Fruit fly (Drosophila melanogaster) whole organism, prepupa: ENCODE measurements around the gene CG9106.

ENCODE experiments used
- CG10631 ChIP-seq: fragments of 200-800 bp; sonication (Bioruptor generic); optimal IDR thresholded peaks from 2 replicates; lab custom pipeline; 2016; ENCODE audit warnings: missing biosample characterization, missing genetic modification characterization
- CG10669 ChIP-seq: fragments of 200-800 bp; sonication (Bioruptor generic); optimal IDR thresholded peaks from 3 replicates; lab custom pipeline; 2018; ENCODE audit warnings: missing biosample characterization, mild to moderate bottlenecking, missing genetic modification characterization, moderate library complexity
- CG11294 ChIP-seq: fragments of 200-800 bp; sonication (Bioruptor generic); IDR thresholded peaks from 2 replicates; pipeline ENCODE4 v1.3.6; 2022; ENCODE audit warnings: missing biosample characterization, missing genetic modification characterization
- CG11762 ChIP-seq: fragments of 200-800 bp; sonication (Bioruptor generic); optimal IDR thresholded peaks from 3 replicates; lab custom pipeline; 2016; ENCODE audit warnings: missing biosample characterization, missing genetic modification characterization; ENCODE audit not compliant: insufficient read depth
- CG15336 ChIP-seq: fragments of 200-800 bp; sonication (Bioruptor generic); IDR thresholded peaks from 2 replicates; pipeline ENCODE4 v1.3.6; 2022; ENCODE audit warnings: missing biosample characterization, missing genetic modification characterization
- CG1621 ChIP-seq: fragments of 200-800 bp; sonication (Bioruptor generic); optimal IDR thresholded peaks from 3 replicates; lab custom pipeline; 2018; ENCODE audit warnings: missing biosample characterization, mild to moderate bottlenecking, missing genetic modification characterization
- CG3032 ChIP-seq: fragments of 200-800 bp; optimal IDR thresholded peaks from 2 replicates; lab custom pipeline; 2019; ENCODE audit warnings: missing biosample characterization, mild to moderate bottlenecking, missing genetic modification characterization, moderate library complexity
- CG31627 ChIP-seq: fragments of 200-800 bp; sonication (Bioruptor generic); optimal IDR thresholded peaks from 3 replicates; lab custom pipeline; 2016; ENCODE audit warnings: missing biosample characterization, missing genetic modification characterization
- CG32006 ChIP-seq: fragments of 200-800 bp; sonication (Bioruptor generic); optimal IDR thresholded peaks from 3 replicates; lab custom pipeline; 2017; ENCODE audit warnings: missing biosample characterization, mild to moderate bottlenecking, missing genetic modification characterization
- CG34406 ChIP-seq: fragments of 200-800 bp; sonication (Bioruptor generic); optimal IDR thresholded peaks from 3 replicates; lab custom pipeline; 2016; ENCODE audit warnings: missing biosample characterization, missing genetic modification characterization
- CG3919 ChIP-seq: fragments of 200-800 bp; sonication (Bioruptor generic); optimal IDR thresholded peaks from 3 replicates; lab custom pipeline; 2016; ENCODE audit warnings: missing biosample characterization, missing genetic modification characterization
- CG4318 ChIP-seq: fragments of 200-800 bp; sonication (Bioruptor generic); optimal IDR thresholded peaks from 3 replicates; lab custom pipeline; 2017; ENCODE audit warnings: missing biosample characterization, mild to moderate bottlenecking, missing genetic modification characterization
- CG6163 ChIP-seq: fragments of 200-800 bp; sonication (Bioruptor generic); IDR thresholded peaks from 3 replicates; pipeline ENCODE4 v1.3.6; 2022; ENCODE audit warnings: missing biosample characterization, missing genetic modification characterization
- CG6276 ChIP-seq: fragments of 200-800 bp; sonication (Bioruptor generic); optimal IDR thresholded peaks from 2 replicates; lab custom pipeline; 2017; ENCODE audit warnings: missing biosample characterization, mild to moderate bottlenecking, missing genetic modification characterization
- CG6808 ChIP-seq: fragments of 200-800 bp; sonication (Bioruptor generic); optimal IDR thresholded peaks from 3 replicates; lab custom pipeline; 2017; ENCODE audit warnings: missing biosample characterization, missing genetic modification characterization, mild to moderate bottlenecking, moderate library complexity, missing genetic modification reagents
- CG6854 ChIP-seq: fragments of 200-800 bp; sonication (Bioruptor generic); optimal IDR thresholded peaks from 2 replicates; lab custom pipeline; 2017; ENCODE audit warnings: missing biosample characterization, mild to moderate bottlenecking, missing genetic modification characterization
- CG7368 ChIP-seq: fragments of 200-800 bp; sonication (Bioruptor generic); optimal IDR thresholded peaks from 3 replicates; lab custom pipeline; 2016; ENCODE audit warnings: missing biosample characterization, missing genetic modification characterization
- CG8119 ChIP-seq: fragments of 200-800 bp; sonication (Bioruptor generic); IDR thresholded peaks from 3 replicates; pipeline ENCODE4 v1.3.6; 2022; ENCODE audit warnings: missing biosample characterization, missing genetic modification characterization
- CG8632 ChIP-seq: fragments of 200-800 bp; sonication (Bioruptor generic); optimal IDR thresholded peaks from 3 replicates; lab custom pipeline; 2016; ENCODE audit warnings: missing biosample characterization, missing genetic modification characterization
- CG9139 ChIP-seq: fragments of 200-800 bp; sonication (Bioruptor generic); optimal IDR thresholded peaks from 3 replicates; lab custom pipeline; 2017; ENCODE audit warnings: missing biosample characterization, mild to moderate bottlenecking, missing genetic modification characterization
- Eip75B ChIP-seq: fragments of 200-800 bp; sonication (Bioruptor generic); optimal IDR thresholded peaks from 3 replicates; lab custom pipeline; 2016; ENCODE audit warnings: missing biosample characterization, missing genetic modification characterization
- Eip78C ChIP-seq: fragments of 200-800 bp; sonication (Bioruptor generic); peaks from one replicate; lab custom pipeline; 2016; ENCODE audit warnings: missing biosample characterization, missing genetic modification characterization
- Eip93F ChIP-seq: fragments of 200-800 bp; sonication (Bioruptor generic); optimal IDR thresholded peaks from 2 replicates; lab custom pipeline; 2016; ENCODE audit warnings: missing biosample characterization, mild to moderate bottlenecking, missing genetic modification characterization
- Ets96B ChIP-seq: fragments of 200-800 bp; optimal IDR thresholded peaks from 2 replicates; lab custom pipeline; 2019; ENCODE audit warnings: missing biosample characterization, mild to moderate bottlenecking, missing genetic modification characterization, moderate library complexity
- Gug ChIP-seq: fragments of 200-800 bp; sonication (Bioruptor generic); IDR thresholded peaks from 2 replicates; pipeline ENCODE4 v1.3.6; 2022; ENCODE audit warnings: missing biosample characterization, missing genetic modification characterization
- Hr39 ChIP-seq: fragments of 200-800 bp; sonication (Bioruptor generic); optimal IDR thresholded peaks from 2 replicates; lab custom pipeline; 2016; ENCODE audit warnings: missing biosample characterization, missing genetic modification characterization
- Hr4 ChIP-seq: fragments of 200-800 bp; sonication (Bioruptor generic); optimal IDR thresholded peaks from 3 replicates; lab custom pipeline; 2016; ENCODE audit warnings: missing biosample characterization, missing genetic modification characterization
- Lpt ChIP-seq: fragments of 200-800 bp; sonication (Bioruptor generic); optimal IDR thresholded peaks from 3 replicates; lab custom pipeline; 2016; ENCODE audit warnings: missing biosample characterization, missing genetic modification characterization
- Sox14 ChIP-seq: fragments of 200-800 bp; sonication (Bioruptor generic); optimal IDR thresholded peaks from 3 replicates; lab custom pipeline; 2016; ENCODE audit warnings: missing biosample characterization, missing genetic modification characterization
- Sox15 ChIP-seq: fragments of 200-800 bp; sonication (Bioruptor generic); optimal IDR thresholded peaks from 3 replicates; lab custom pipeline; 2016; ENCODE audit warnings: missing biosample characterization, missing genetic modification characterization
- acj6 ChIP-seq: fragments of 200-800 bp; sonication (Bioruptor generic); optimal IDR thresholded peaks from 3 replicates; lab custom pipeline; 2016; ENCODE audit warnings: missing biosample characterization, missing genetic modification characterization
- cyc ChIP-seq: fragments of 200-800 bp; sonication (Bioruptor generic); optimal IDR thresholded peaks from 3 replicates; lab custom pipeline; 2016; ENCODE audit warnings: missing biosample characterization, missing genetic modification characterization
- eg ChIP-seq: fragments of 200-800 bp; sonication (Bioruptor generic); IDR thresholded peaks from 3 replicates; pipeline ENCODE4 v1.3.6; 2022; ENCODE audit warnings: missing biosample characterization, missing genetic modification characterization
- esn ChIP-seq: fragments of 200-800 bp; sonication (Bioruptor generic); optimal IDR thresholded peaks from 2 replicates; lab custom pipeline; 2016; ENCODE audit warnings: missing biosample characterization, mild to moderate bottlenecking, missing genetic modification characterization, moderate library complexity
- fd59A ChIP-seq: fragments of 200-800 bp; sonication (Bioruptor generic); optimal IDR thresholded peaks from 2 replicates; lab custom pipeline; 2017; ENCODE audit warnings: missing biosample characterization, mild to moderate bottlenecking, missing genetic modification characterization, missing genetic modification reagents
- fkh ChIP-seq: fragments of 200-800 bp; sonication (Bioruptor generic); optimal IDR thresholded peaks from 3 replicates; lab custom pipeline; 2017; ENCODE audit warnings: missing biosample characterization, mild to moderate bottlenecking, missing genetic modification characterization, moderate library complexity
- pdm3 ChIP-seq: fragments of 200-800 bp; sonication (Bioruptor generic); optimal IDR thresholded peaks from 3 replicates; lab custom pipeline; 2016; ENCODE audit warnings: missing biosample characterization, missing genetic modification characterization
- ss ChIP-seq, 2 experiments: fragments of 200-800 bp; sonication (Bioruptor generic); optimal IDR thresholded peaks; 2 replicates in 1 of 2; 3 replicates in 1 of 2; lab custom pipeline; 2017 to 2018; ENCODE audit warnings: mild to moderate bottlenecking in 2 of 2, missing biosample characterization in 2 of 2, missing genetic modification characterization in 2 of 2, moderate library complexity in 1 of 2
- svp ChIP-seq: fragments of 200-800 bp; sonication (Bioruptor generic); peaks from one replicate; lab custom pipeline; 2016; ENCODE audit warnings: missing biosample characterization, missing genetic modification characterization
- topi ChIP-seq: fragments of 200-800 bp; sonication (Bioruptor generic); optimal IDR thresholded peaks from 3 replicates; lab custom pipeline; 2016; ENCODE audit warnings: missing biosample characterization, missing genetic modification characterization

CG9106 gene

dm6 chrX:15320522-15320921, 48.3 kb upstream of the CG9106 start (continued):
- TF ChIP-seq ss (GFP tag; optimal IDR thresholded peaks at IDR 0.05; lab: Kevin White, UChicago): peak; percentile 58 to 77
- peak; percentile 66; the same call in 2 of the 3 replicates for TF ChIP-seq CG6163 (GFP tag; lab: Robert Waterston, UW)
- TF ChIP-seq CG10631 (GFP tag; lab: Kevin White, UChicago): no peak
- TF ChIP-seq CG11294 (GFP tag; lab: Robert Waterston, UW): no peak
- peak; percentile 24 for TF ChIP-seq CG10669 (GFP tag; lab: Kevin White, UChicago)
- no peak for TF ChIP-seq Eip75B (GFP tag; lab: Kevin White, UChicago)
- peak; percentile 57 for TF ChIP-seq CG15336 (GFP tag; lab: Robert Waterston, UW)
- TF ChIP-seq CG6808: peak; percentile 76
- TF ChIP-seq acj6: peak; percentile 4
- TF ChIP-seq CG8632: peak; percentile 47
- TF ChIP-seq Eip93F (GFP tag; lab: Kevin White, UChicago): peak; percentile 34
- no peak for TF ChIP-seq cyc
- peak; percentile 3 for TF ChIP-seq esn
- TF ChIP-seq fkh: no peak
- TF ChIP-seq Ets96B (tag; lab: Kevin White, UChicago): peak; percentile 42
- peak; percentile 53 for TF ChIP-seq CG11762 (GFP tag; lab: Kevin White, UChicago)
- no peak for TF ChIP-seq CG7368 (GFP tag; lab: Kevin White, UChicago)
- TF ChIP-seq svp (GFP tag; lab: Kevin White, UChicago): no peak
- no peak for TF ChIP-seq Gug (GFP tag; lab: Robert Waterston, UW)
- TF ChIP-seq CG3032: peak; percentile 11
- no peak for TF ChIP-seq Sox14 (GFP tag; lab: Kevin White, UChicago)
- TF ChIP-seq CG31627 (GFP tag; lab: Kevin White, UChicago): no peak

- TF ChIP-seq svp (GFP tag; lab: Kevin White, UChicago) (peak; percentile 75), Ets96B (tag; lab: Kevin White, UChicago) (no peak), fd59A (GFP tag; lab: Kevin White, UChicago) (no peak), CG8119 (0 out of 3 replicates have a peak, but pooled peaks have one; percentile 37), eg (GFP tag; lab: Robert Waterston, UW) (peak; percentile 24; the same call in 1 of the 3 replicates), CG6163 (GFP tag; lab: Robert Waterston, UW) (peak; percentile 21; the same call in 1 of the 3 replicates), CG11762 (GFP tag; lab: Kevin White, UChicago) (no peak), Eip78C (peak; percentile 61)
Measured at dm6 chrX:15319699-15320482, 47.7 kb upstream of the CG9106 start.

dm6 chrX:15319290-15319689, 47.1 kb upstream of the CG9106 start, which contains the start of gene Top1:
Gene Top1, plus strand, starts transcription at chrX:15319479.
- TF ChIP-seq CG3919 (GFP tag; lab: Kevin White, UChicago) (peak; percentile 1), CG3032 (peak; percentile 22), Hr4 (GFP tag; lab: Kevin White, UChicago) (no peak), CG6854 (GFP tag; lab: Kevin White, UChicago) (peak; percentile 46), fd59A (GFP tag; lab: Kevin White, UChicago) (no peak), CG4318 (GFP tag; lab: Kevin White, UChicago) (no peak), CG6276 (GFP tag; lab: Kevin White, UChicago) (peak; percentile 13), CG11294 (GFP tag; lab: Robert Waterston, UW) (0 out of 2 replicates have a peak, but pooled peaks have one; percentile 10), Eip78C (peak; percentile 61), CG1621 (tag; lab: Kevin White, UChicago) (peak; percentile 23), CG6163 (GFP tag; lab: Robert Waterston, UW) (peak; percentile 36; the same call in 1 of the 3 replicates), eg (GFP tag; lab: Robert Waterston, UW) (peak; percentile 48), CG8632 (no peak), ss (GFP tag; optimal IDR thresholded peaks at IDR 0.05; lab: Kevin White, UChicago) (peak in 1 of 2 experiments; percentile 12)

dm6 chrX:15313829-15314324, 41.7 kb upstream of the CG9106 start:
- TF ChIP-seq pdm3 (GFP tag; lab: Kevin White, UChicago) (peak; percentile 12), ss (GFP tag; optimal IDR thresholded peaks at IDR 0.05; lab: Kevin White, UChicago) (no peak), CG15336 (GFP tag; lab: Robert Waterston, UW) (peak; percentile 62), topi (GFP tag; lab: Kevin White, UChicago) (peak; percentile 37), fkh (no peak), Eip93F (GFP tag; lab: Kevin White, UChicago) (no peak), Ets96B (tag; lab: Kevin White, UChicago) (peak; percentile 5), Sox15 (GFP tag; lab: Kevin White, UChicago) (no peak), CG6163 (GFP tag; lab: Robert Waterston, UW) (no peak), CG32006 (GFP tag; lab: Kevin White, UChicago) (peak; percentile 63), acj6 (peak; percentile 25), CG34406 (peak; percentile 31), Lpt (no peak), eg (GFP tag; lab: Robert Waterston, UW) (peak; percentile 44; the same call in 1 of the 3 replicates), CG8632 (no peak), Hr39 (GFP tag; lab: Kevin White, UChicago) (peak; percentile 10), CG9139 (GFP tag; lab: Kevin White, UChicago) (no peak), CG11294 (GFP tag; lab: Robert Waterston, UW) (peak; percentile 13; the same call in 1 of the 2 replicates), svp (GFP tag; lab: Kevin White, UChicago) (peak; percentile 76), Sox14 (GFP tag; lab: Kevin White, UChicago) (peak; percentile 6), CG6276 (GFP tag; lab: Kevin White, UChicago) (no peak)
